Fruit fly (Drosophila melanogaster) whole organism, embryonic: ENCODE measurements around the gene gNacalpha.

Experiments used
- ATbp ChIP-seq: fragments of 200-800 bp; sonication (Bioruptor generic); optimal IDR thresholded peaks from 2 replicates; lab custom pipeline; 2017; ENCODE audit warnings: missing biosample characterization, mild to moderate bottlenecking, missing genetic modification characterization, missing genetic modification reagents
- BEAF-32 ChIP-seq: fragments of 200-800 bp; sonication (Bioruptor generic); optimal IDR thresholded peaks from 3 replicates; lab custom pipeline; 2017; ENCODE audit warnings: missing biosample characterization, missing genetic modification characterization, mild to moderate bottlenecking, moderate library complexity, missing genetic modification reagents
- CG1024 ChIP-seq: fragments of 200-800 bp; sonication (Bioruptor generic); IDR thresholded peaks from 2 replicates; pipeline ENCODE4 v1.3.6; 2022; ENCODE audit warnings: missing biosample characterization, missing genetic modification characterization
- CG10431 ChIP-seq: fragments of 200-800 bp; sonication (Bioruptor generic); optimal IDR thresholded peaks from 3 replicates; lab custom pipeline; 2018; ENCODE audit warnings: missing biosample characterization, mild to moderate bottlenecking, missing genetic modification characterization
- CG11560 ChIP-seq: fragments of 200-800 bp; sonication (Bioruptor generic); IDR thresholded peaks from 3 replicates; pipeline ENCODE4 v1.3.6; 2022; ENCODE audit warnings: missing biosample characterization, missing genetic modification characterization
- CG1233 ChIP-seq: fragments of 200-800 bp; sonication (Bioruptor generic); optimal IDR thresholded peaks from 4 replicates; lab custom pipeline; 2018; ENCODE audit warnings: missing biosample characterization, mild to moderate bottlenecking, missing genetic modification characterization
- CG12659 ChIP-seq: fragments of 200-800 bp; sonication (Bioruptor generic); optimal IDR thresholded peaks from 3 replicates; lab custom pipeline; 2017; ENCODE audit warnings: mild to moderate bottlenecking, missing biosample characterization, missing genetic modification reagents, missing genetic modification characterization
- CG12942 ChIP-seq: fragments of 200-800 bp; sonication (Bioruptor generic); optimal IDR thresholded peaks from 3 replicates; lab custom pipeline; 2016; ENCODE audit warnings: missing biosample characterization, missing genetic modification characterization
- CG13296 ChIP-seq: fragments of 200-800 bp; sonication (Bioruptor generic); optimal IDR thresholded peaks from 3 replicates; lab custom pipeline; 2018; ENCODE audit warnings: missing biosample characterization, mild to moderate bottlenecking, missing genetic modification characterization
- CG13624 ChIP-seq: fragments of 200-800 bp; sonication (Bioruptor generic); optimal IDR thresholded peaks from 2 replicates; lab custom pipeline; 2016; ENCODE audit warnings: missing biosample characterization, missing genetic modification characterization
- CG13894 ChIP-seq: fragments of 200-800 bp; sonication (Bioruptor generic); optimal IDR thresholded peaks from 3 replicates; lab custom pipeline; 2018; ENCODE audit warnings: missing biosample characterization, mild to moderate bottlenecking, missing genetic modification characterization, moderate library complexity
- CG15269 ChIP-seq: fragments of 200-800 bp; sonication (Bioruptor generic); optimal IDR thresholded peaks from 2 replicates; lab custom pipeline; 2018; ENCODE audit warnings: missing biosample characterization, mild to moderate bottlenecking, missing genetic modification characterization, moderate library complexity
- CG1529 ChIP-seq: fragments of 200-800 bp; sonication (Bioruptor generic); optimal IDR thresholded peaks from 3 replicates; lab custom pipeline; 2018; ENCODE audit warnings: missing biosample characterization, missing genetic modification characterization
- CG4730 ChIP-seq: fragments of 200-800 bp; sonication (Bioruptor generic); IDR thresholded peaks from 2 replicates; pipeline ENCODE4 v1.3.6; 2022; ENCODE audit warnings: missing biosample characterization, missing genetic modification characterization
- CG6272 ChIP-seq: fragments of 200-800 bp; sonication (Bioruptor generic); IDR thresholded peaks from 2 replicates; pipeline ENCODE4 v1.3.6; 2022; ENCODE audit warnings: missing biosample characterization, missing genetic modification characterization
- CG6683 ChIP-seq: fragments of 200-800 bp; sonication (Bioruptor generic); optimal IDR thresholded peaks from 2 replicates; lab custom pipeline; 2017; ENCODE audit warnings: missing biosample characterization, mild to moderate bottlenecking, missing genetic modification characterization, missing genetic modification reagents
- CG7987 ChIP-seq: fragments of 200-800 bp; sonication (Bioruptor generic); optimal IDR thresholded peaks from 2 replicates; lab custom pipeline; 2018; ENCODE audit warnings: missing biosample characterization, mild to moderate bottlenecking, missing genetic modification characterization, moderate library complexity
- CHES-1-like ChIP-seq: fragments of 200-800 bp; sonication (Bioruptor generic); optimal IDR thresholded peaks from 2 replicates; lab custom pipeline; 2016; ENCODE audit warnings: missing biosample characterization, missing genetic modification characterization
- Doc3 ChIP-seq: fragments of 200-800 bp; sonication (Bioruptor generic); IDR thresholded peaks from 3 replicates; pipeline ENCODE4 v1.3.6; 2022; ENCODE audit warnings: missing biosample characterization, missing genetic modification characterization; ENCODE audit not compliant: partially characterized antibody
- Drgx ChIP-seq: fragments of 200-800 bp; sonication (Bioruptor generic); IDR thresholded peaks from 2 replicates; pipeline ENCODE4 v1.3.6; 2022; ENCODE audit warnings: missing biosample characterization, missing genetic modification characterization
- HLH54F ChIP-seq: fragments of 200-800 bp; sonication (Bioruptor generic); optimal IDR thresholded peaks from 3 replicates; lab custom pipeline; 2016; ENCODE audit warnings: missing biosample characterization, missing genetic modification characterization
- HLHmδ ChIP-seq: fragments of 200-800 bp; sonication (Bioruptor generic); optimal IDR thresholded peaks from 2 replicates; lab custom pipeline; 2018; ENCODE audit warnings: missing biosample characterization, mild to moderate bottlenecking, missing genetic modification characterization, moderate library complexity
- Hey ChIP-seq: fragments of 200-800 bp; sonication (Bioruptor generic); optimal IDR thresholded peaks from 3 replicates; lab custom pipeline; 2018; ENCODE audit warnings: missing biosample characterization, mild to moderate bottlenecking, missing genetic modification characterization
- Hr39 ChIP-seq: fragments of >200 bp; optimal IDR thresholded peaks from 2 replicates; lab custom pipeline; 2017
- MTF-1 ChIP-seq: fragments of 200-800 bp; sonication (Bioruptor generic); optimal IDR thresholded peaks from 2 replicates; lab custom pipeline; 2018; ENCODE audit warnings: missing biosample characterization, mild to moderate bottlenecking, missing genetic modification characterization, borderline replicate concordance
- Myb ChIP-seq: fragments of 200-800 bp; sonication (Bioruptor generic); optimal IDR thresholded peaks from 2 replicates; lab custom pipeline; 2016; ENCODE audit warnings: missing biosample characterization, missing genetic modification characterization
- Nf-YA ChIP-seq: fragments of 200-800 bp; sonication (Bioruptor generic); IDR thresholded peaks from 2 replicates; pipeline ENCODE4 v1.3.6; 2022; ENCODE audit warnings: missing biosample characterization, missing genetic modification characterization
- Nf-YC ChIP-seq: fragments of 200-800 bp; optimal IDR thresholded peaks from 3 replicates; lab custom pipeline; 2019; ENCODE audit warnings: missing biosample characterization, mild to moderate bottlenecking, missing genetic modification characterization, moderate library complexity
- Optix ChIP-seq: fragments of 200-800 bp; sonication (Bioruptor generic); IDR thresholded peaks from 3 replicates; pipeline ENCODE4 v1.3.6; 2022; ENCODE audit warnings: missing biosample characterization, missing genetic modification characterization
- PHDP ChIP-seq: fragments of 200-800 bp; sonication (Bioruptor generic); optimal IDR thresholded peaks from 3 replicates; lab custom pipeline; 2018; ENCODE audit warnings: missing biosample characterization, mild to moderate bottlenecking, missing genetic modification characterization, moderate library complexity
- Spps ChIP-seq: fragments of 200-800 bp; sonication (Bioruptor generic); optimal IDR thresholded peaks from 2 replicates; lab custom pipeline; 2018; ENCODE audit warnings: missing biosample characterization, mild to moderate bottlenecking, missing genetic modification characterization
- Stat92E ChIP-seq, 3 experiments: fragments of >200 bp in 2 of 3; fragments of 200-800 bp in 1 of 3; sonication (Bioruptor generic) in 1 of 3; optimal IDR thresholded peaks; 2 replicates each; lab custom pipeline; 2017 to 2019; ENCODE audit warnings: missing biosample characterization in 3 of 3, missing genetic modification characterization in 3 of 3, mild to moderate bottlenecking in 1 of 3, moderate library complexity in 1 of 3
- ap ChIP-seq: fragments of 200-800 bp; sonication (Bioruptor generic); IDR thresholded peaks from 2 replicates; pipeline ENCODE4 v1.3.6; 2022; ENCODE audit warnings: missing biosample characterization, missing genetic modification characterization
- gce ChIP-seq: fragments of 200-800 bp; sonication (Bioruptor generic); IDR thresholded peaks from 3 replicates; pipeline ENCODE4 v1.3.6; 2022; ENCODE audit warnings: missing biosample characterization, missing genetic modification characterization
- gem ChIP-seq: fragments of 200-800 bp; sonication (Bioruptor generic); optimal IDR thresholded peaks from 2 replicates; lab custom pipeline; 2019; ENCODE audit warnings: missing biosample characterization, mild to moderate bottlenecking, missing genetic modification characterization, moderate library complexity
- gfzf ChIP-seq: fragments of 200-800 bp; sonication (Bioruptor generic); optimal IDR thresholded peaks from 2 replicates; lab custom pipeline; 2016; ENCODE audit warnings: missing biosample characterization, mild to moderate bottlenecking, missing genetic modification characterization, moderate library complexity
- ham ChIP-seq: fragments of 200-800 bp; sonication (Bioruptor generic); IDR thresholded peaks from 2 replicates; pipeline ENCODE4 v1.3.6; 2022; ENCODE audit warnings: missing biosample characterization, missing genetic modification characterization
- lab ChIP-seq: fragments of 200-800 bp; sonication (Bioruptor generic); optimal IDR thresholded peaks from 3 replicates; lab custom pipeline; 2017; ENCODE audit warnings: missing biosample characterization, missing genetic modification characterization, mild to moderate bottlenecking, moderate library complexity, missing genetic modification reagents
- lola ChIP-seq, 3 experiments: fragments of >200 bp in 2 of 3; fragments of 200-800 bp in 1 of 3; sonication (Bioruptor generic) in 1 of 3; optimal IDR thresholded peaks; 2 replicates each; lab custom pipeline; 2017 to 2019; ENCODE audit warnings: missing biosample characterization in 3 of 3, missing genetic modification characterization in 3 of 3, mild to moderate bottlenecking in 1 of 3, moderate library complexity in 1 of 3
- luna ChIP-seq: fragments of 200-800 bp; sonication (Bioruptor generic); optimal IDR thresholded peaks from 2 replicates; lab custom pipeline; 2016; ENCODE audit warnings: missing biosample characterization, missing genetic modification characterization
- nau ChIP-seq: fragments of 200-800 bp; sonication (Bioruptor generic); optimal IDR thresholded peaks from 3 replicates; lab custom pipeline; 2017; ENCODE audit warnings: missing biosample characterization, mild to moderate bottlenecking, missing genetic modification characterization, missing genetic modification reagents
- pnt ChIP-seq: fragments of 200-800 bp; sonication (Bioruptor generic); optimal IDR thresholded peaks from 3 replicates; lab custom pipeline; 2016; ENCODE audit warnings: missing biosample characterization, missing genetic modification characterization
- rib ChIP-seq: fragments of 200-800 bp; sonication (Bioruptor generic); IDR thresholded peaks from 2 replicates; pipeline ENCODE4 v1.3.6; 2022; ENCODE audit warnings: missing biosample characterization, missing genetic modification characterization
- sens ChIP-seq: fragments of 200-800 bp; sonication (Bioruptor generic); peaks from one replicate; lab custom pipeline; 2016; ENCODE audit warnings: missing biosample characterization, missing genetic modification characterization
- seq ChIP-seq: fragments of 200-800 bp; sonication (Bioruptor generic); IDR thresholded peaks from 2 replicates; pipeline ENCODE4 v1.3.6; 2022; ENCODE audit warnings: missing biosample characterization, missing genetic modification characterization
- sim ChIP-seq: fragments of 200-800 bp; sonication (Bioruptor generic); IDR thresholded peaks from 2 replicates; pipeline ENCODE4 v1.3.6; 2022; ENCODE audit warnings: missing biosample characterization, missing genetic modification characterization
- slou ChIP-seq: fragments of 200-800 bp; sonication (Bioruptor generic); optimal IDR thresholded peaks from 3 replicates; lab custom pipeline; 2016; ENCODE audit warnings: missing biosample characterization, missing genetic modification characterization
- sob ChIP-seq: fragments of 200-800 bp; sonication (Bioruptor generic); IDR thresholded peaks from 2 replicates; pipeline ENCODE4 v1.3.6; 2022; ENCODE audit warnings: missing biosample characterization, missing genetic modification characterization
- sug ChIP-seq: fragments of 200-800 bp; optimal IDR thresholded peaks from 2 replicates; lab custom pipeline; 2019; ENCODE audit warnings: missing biosample characterization, mild to moderate bottlenecking, missing genetic modification characterization, moderate library complexity
- wek ChIP-seq: fragments of 200-800 bp; sonication (Bioruptor generic); optimal IDR thresholded peaks from 3 replicates; lab custom pipeline; 2018; ENCODE audit warnings: missing biosample characterization, mild to moderate bottlenecking, missing genetic modification characterization, moderate library complexity

The gNacalpha gene

dm6 chr2L:1077469-1077993 lies 40.5 kb downstream of the gNacalpha start, which contains the start of the genes S and ast (continued):
- no peak for TF ChIP-seq MTF-1 (GFP tag; lab: Kevin White, UChicago)
- no peak for TF ChIP-seq Drgx (GFP tag; lab: Robert Waterston, UW)
- peak; percentile 66 for TF ChIP-seq sens
- peak; percentile 79 for TF ChIP-seq CHES-1-like (GFP tag; lab: Kevin White, UChicago)
- TF ChIP-seq CG6272 (GFP tag; lab: Robert Waterston, UW): peak; percentile 29; the same call in 1 of the 2 replicates
- TF ChIP-seq Stat92E (GFP tag; optimal IDR thresholded peaks at IDR 0.05; lab: Kevin White, UChicago): peak in 1 of 3 experiments; percentile 79
- TF ChIP-seq CG7987 (GFP tag; lab: Kevin White, UChicago): peak; percentile 68
- TF ChIP-seq CG12942 (GFP tag; lab: Kevin White, UChicago): no peak
- no peak for TF ChIP-seq Hey (tag; lab: Kevin White, UChicago)
- no peak for TF ChIP-seq ap
- TF ChIP-seq HLH54F (GFP tag; lab: Kevin White, UChicago): peak; percentile 34
- TF ChIP-seq gem: no peak
- peak; percentile 32 for TF ChIP-seq CG13624 (GFP tag; lab: Kevin White, UChicago)
- no peak for TF ChIP-seq CG1024 (GFP tag; lab: Robert Waterston, UW)
- TF ChIP-seq lab (GFP tag; lab: Kevin White, UChicago): no peak
- TF ChIP-seq CG1529 (GFP tag; lab: Kevin White, UChicago): no peak
- TF ChIP-seq Hr39: no peak
- TF ChIP-seq HLHmδ (GFP tag; lab: Kevin White, UChicago): peak; percentile 72
- no peak for TF ChIP-seq CG15269 (tag; lab: Kevin White, UChicago)
- peak; percentile 99 for TF ChIP-seq BEAF-32 (GFP tag; lab: Kevin White, UChicago)
- no peak for TF ChIP-seq seq (GFP tag; lab: Robert Waterston, UW)
- TF ChIP-seq CG13296 (GFP tag; lab: Kevin White, UChicago): no peak
- TF ChIP-seq Doc3 (GFP tag; lab: Robert Waterston, UW): peak; percentile 91
- TF ChIP-seq Optix (GFP tag; lab: Robert Waterston, UW): no peak
- TF ChIP-seq CG4730 (GFP tag; lab: Robert Waterston, UW): no peak
- peak; percentile 99 for TF ChIP-seq gfzf
- TF ChIP-seq ham (GFP tag; lab: Robert Waterston, UW): no peak
- peak; percentile 40 for TF ChIP-seq sug (tag; lab: Kevin White, UChicago)
- no peak for TF ChIP-seq luna
- peak; percentile 12 for TF ChIP-seq wek (GFP tag; lab: Kevin White, UChicago)
- TF ChIP-seq CG12659 (GFP tag; lab: Kevin White, UChicago): peak; percentile 85
- TF ChIP-seq slou: no peak
- TF ChIP-seq Nf-YA (GFP tag; lab: Robert Waterston, UW): peak; percentile 56; the same call in 1 of the 2 replicates
- no peak for TF ChIP-seq lola (GFP tag; optimal IDR thresholded peaks at IDR 0.05; lab: Kevin White, UChicago)
- peak; percentile 59; the same call in 1 of the 2 replicates for TF ChIP-seq rib (GFP tag; lab: Robert Waterston, UW)
- TF ChIP-seq CG10431: no peak
- peak; percentile 64 for TF ChIP-seq Myb (GFP tag; lab: Kevin White, UChicago)
- TF ChIP-seq pnt (GFP tag; lab: Kevin White, UChicago): no peak
- TF ChIP-seq nau (GFP tag; lab: Kevin White, UChicago): no peak
- peak; percentile 6 for TF ChIP-seq ATbp (GFP tag; lab: Kevin White, UChicago)
- no peak for TF ChIP-seq CG6683 (GFP tag; lab: Kevin White, UChicago)
- TF ChIP-seq CG11560: peak; percentile 51; the same call in 2 of the 3 replicates
- TF ChIP-seq Spps (tag; lab: Kevin White, UChicago): no peak
- peak; percentile 35; the same call in 1 of the 3 replicates for TF ChIP-seq gce (GFP tag; lab: Robert Waterston, UW)
- TF ChIP-seq CG1233 (GFP tag; lab: Kevin White, UChicago): no peak
- TF ChIP-seq PHDP (tag; lab: Kevin White, UChicago): peak; percentile 39
- TF ChIP-seq CG13894 (tag; lab: Kevin White, UChicago): peak; percentile 53
- no peak for TF ChIP-seq sim (GFP tag; lab: Robert Waterston, UW)
- peak; percentile 41 for TF ChIP-seq Nf-YC (tag; lab: Kevin White, UChicago)
- TF ChIP-seq sob: peak; percentile 63
